Worm (Caenorhabditis elegans) whole organism, L1 larva: ENCODE results near the gene rps-18.

ENCODE experiments used
- C16A3.4 ChIP-seq: fragments of 150-350 bp; optimal IDR thresholded peaks from 2 replicates; lab custom pipeline; 2014; ENCODE audit warnings: missing biosample characterization, missing genetic modification characterization
- C34B4.2 ChIP-seq: sonication (generic microtip); optimal IDR thresholded peaks from 2 replicates; lab custom pipeline; 2017; ENCODE audit warnings: mild to moderate bottlenecking, missing genetic modification characterization, missing compliant biosample characterization
- F16B12.6 ChIP-seq: fragments of 150-350 bp; optimal IDR thresholded peaks from 2 replicates; lab custom pipeline; 2014; ENCODE audit warnings: missing biosample characterization, missing genetic modification characterization
- Y116A8C.19 ChIP-seq: sonication (generic microtip); optimal IDR thresholded peaks from 2 replicates; lab custom pipeline; 2016; ENCODE audit warnings: missing compliant biosample characterization, missing genetic modification characterization, borderline replicate concordance
- aly-2 ChIP-seq: fragments of 150-350 bp; optimal IDR thresholded peaks from 2 replicates; lab custom pipeline; 2014; ENCODE audit warnings: missing biosample characterization, missing genetic modification characterization
- ama-1 ChIP-seq: fragments of 150-350 bp; optimal IDR thresholded peaks from 2 replicates; lab custom pipeline; 2014
- ceh-8 ChIP-seq: fragments of 200-800 bp; sonication (Bioruptor generic); optimal IDR thresholded peaks from 2 replicates; lab custom pipeline; 2018; ENCODE audit warnings: mild to moderate bottlenecking, missing genetic modification characterization, moderate library complexity, missing compliant biosample characterization
- ceh-82 ChIP-seq, 3 experiments: fragments of 150-350 bp in 1 of 3; sonication (generic microtip) in 2 of 3; optimal IDR thresholded peaks; 2 replicates each; lab custom pipeline; 2014 to 2017; ENCODE audit warnings: missing biosample characterization in 3 of 3, missing genetic modification characterization in 3 of 3
- ces-1 ChIP-seq: fragments of 150-350 bp; optimal IDR thresholded peaks from 2 replicates; lab custom pipeline; 2014; ENCODE audit warnings: missing biosample characterization, missing genetic modification reagents, missing genetic modification characterization
- dpl-1 ChIP-seq, 3 experiments: fragments of 150-350 bp in 2 of 3; sonication (generic microtip) in 1 of 3; optimal IDR thresholded peaks; 2 replicates each; lab custom pipeline; 2014 to 2017; ENCODE audit warnings: missing biosample characterization in 3 of 3, missing genetic modification characterization in 3 of 3, missing genetic modification reagents in 3 of 3
- dsc-1 ChIP-seq: sonication (generic microtip); optimal IDR thresholded peaks from 2 replicates; lab custom pipeline; 2016; ENCODE audit warnings: mild to moderate bottlenecking, missing genetic modification characterization, missing compliant biosample characterization
- efl-1 ChIP-seq, 4 experiments: fragments of 150-350 bp; optimal IDR thresholded peaks in 3 of 4; peaks in 1 of 4; 1 replicate in 1 of 4; 2 replicates in 3 of 4; lab custom pipeline; 2014; ENCODE audit warnings: missing biosample characterization in 2 of 4, missing genetic modification characterization in 2 of 4, missing genetic modification reagents in 2 of 4
- ets-5 ChIP-seq: fragments of 200-800 bp; sonication (Bioruptor generic); IDR thresholded peaks from 2 replicates; pipeline ENCODE4 v1.3.6; 2022; ENCODE audit warnings: missing genetic modification characterization, missing compliant biosample characterization
- fkh-10 ChIP-seq: sonication (generic microtip); optimal IDR thresholded peaks from 2 replicates; lab custom pipeline; 2017; ENCODE audit warnings: missing biosample characterization, missing genetic modification reagents, missing genetic modification characterization
- fos-1 ChIP-seq: fragments of 150-350 bp; optimal IDR thresholded peaks from 2 replicates; lab custom pipeline; 2014; ENCODE audit warnings: missing biosample characterization, missing genetic modification characterization
- grh-1 ChIP-seq: fragments of 200-800 bp; sonication (Bioruptor generic); IDR thresholded peaks from 2 replicates; pipeline ENCODE4 v1.3.6; 2022; ENCODE audit warnings: missing genetic modification reagents, missing genetic modification characterization, missing compliant biosample characterization
- hlh-4 ChIP-seq: sonication (generic microtip); optimal IDR thresholded peaks from 2 replicates; lab custom pipeline; 2016; ENCODE audit warnings: mild to moderate bottlenecking, missing genetic modification characterization, missing compliant biosample characterization
- hpl-2 ChIP-seq: fragments of 150-350 bp; optimal IDR thresholded peaks from 2 replicates; lab custom pipeline; 2014; ENCODE audit warnings: missing biosample characterization, missing genetic modification reagents, missing genetic modification characterization
- irx-1 ChIP-seq: sonication (generic microtip); optimal IDR thresholded peaks from 2 replicates; lab custom pipeline; 2016; ENCODE audit warnings: missing genetic modification characterization, missing compliant biosample characterization
- isw-1 ChIP-seq: fragments of 200-800 bp; sonication (Bioruptor generic); IDR thresholded peaks from 2 replicates; pipeline ENCODE4 v1.3.6; 2022; ENCODE audit warnings: missing genetic modification characterization, missing compliant biosample characterization
- jun-1 ChIP-seq: fragments of 150-350 bp; optimal IDR thresholded peaks from 2 replicates; lab custom pipeline; 2014; ENCODE audit warnings: missing biosample characterization, missing genetic modification reagents, missing genetic modification characterization
- lin-14 ChIP-seq: fragments of 200-800 bp; sonication (Bioruptor generic); optimal IDR thresholded peaks from 2 replicates; lab custom pipeline; 2018; ENCODE audit warnings: mild to moderate bottlenecking, missing genetic modification characterization, moderate library complexity, missing compliant biosample characterization
- lin-35 ChIP-seq, 2 experiments: fragments of 150-350 bp; optimal IDR thresholded peaks; 2 replicates each; lab custom pipeline; 2014; ENCODE audit warnings: missing biosample characterization in 2 of 2, missing genetic modification characterization in 2 of 2, missing genetic modification reagents in 2 of 2
- lin-39 ChIP-seq: fragments of 150-350 bp; optimal IDR thresholded peaks from 2 replicates; lab custom pipeline; 2014; ENCODE audit warnings: missing biosample characterization, missing genetic modification reagents, missing genetic modification characterization
- mef-2 ChIP-seq: fragments of 150-350 bp; optimal IDR thresholded peaks from 2 replicates; lab custom pipeline; 2014; ENCODE audit warnings: missing biosample characterization, missing genetic modification characterization
- nhr-11 ChIP-seq: fragments of 150-350 bp; optimal IDR thresholded peaks from 2 replicates; lab custom pipeline; 2014; ENCODE audit warnings: missing biosample characterization, missing genetic modification characterization
- nhr-20 ChIP-seq: sonication (generic microtip); optimal IDR thresholded peaks from 2 replicates; lab custom pipeline; 2016; ENCODE audit warnings: mild to moderate bottlenecking, missing genetic modification characterization, missing compliant biosample characterization
- nhr-237 ChIP-seq: fragments of 150-350 bp; optimal IDR thresholded peaks from 2 replicates; lab custom pipeline; 2014; ENCODE audit warnings: missing biosample characterization, missing genetic modification characterization
- nhr-28 ChIP-seq: fragments of 150-350 bp; optimal IDR thresholded peaks from 2 replicates; lab custom pipeline; 2014; ENCODE audit warnings: missing biosample characterization, missing genetic modification characterization
- nhr-71 ChIP-seq: sonication (generic microtip); optimal IDR thresholded peaks from 2 replicates; lab custom pipeline; 2016; ENCODE audit warnings: mild to moderate bottlenecking, missing genetic modification characterization, moderate library complexity, missing compliant biosample characterization
- nhr-76 ChIP-seq: sonication (generic microtip); optimal IDR thresholded peaks from 2 replicates; lab custom pipeline; 2017; ENCODE audit warnings: missing biosample characterization, missing genetic modification characterization
- nhr-90 ChIP-seq: sonication (generic microtip); optimal IDR thresholded peaks from 2 replicates; lab custom pipeline; 2016; ENCODE audit warnings: mild to moderate bottlenecking, missing genetic modification characterization, missing compliant biosample characterization; ENCODE audit not compliant: poor library complexity
- pax-3 ChIP-seq: fragments of 200-800 bp; sonication (Bioruptor generic); optimal IDR thresholded peaks from 2 replicates; lab custom pipeline; 2018; ENCODE audit warnings: mild to moderate bottlenecking, missing genetic modification characterization, moderate library complexity, missing compliant biosample characterization
- pqm-1 ChIP-seq: sonication (generic microtip); optimal IDR thresholded peaks from 3 replicates; lab custom pipeline; 2017; ENCODE audit warnings: missing biosample characterization, missing genetic modification characterization
- rnt-1 ChIP-seq: sonication (generic microtip); optimal IDR thresholded peaks from 2 replicates; lab custom pipeline; 2016; ENCODE audit warnings: mild to moderate bottlenecking, missing genetic modification characterization, moderate library complexity, missing compliant biosample characterization
- skn-1 ChIP-seq: fragments of 150-350 bp; optimal IDR thresholded peaks from 2 replicates; lab custom pipeline; 2014; ENCODE audit warnings: missing biosample characterization, missing genetic modification characterization
- snpc-4 ChIP-seq: fragments of 150-350 bp; optimal IDR thresholded peaks from 2 replicates; lab custom pipeline; 2014; ENCODE audit warnings: missing biosample characterization, missing genetic modification characterization
- snu-23 ChIP-seq: sonication (generic microtip); optimal IDR thresholded peaks from 2 replicates; lab custom pipeline; 2016; ENCODE audit warnings: missing genetic modification characterization, missing compliant biosample characterization
- sptf-1 ChIP-seq: fragments of 150-350 bp; optimal IDR thresholded peaks from 2 replicates; lab custom pipeline; 2014; ENCODE audit warnings: missing biosample characterization, missing genetic modification characterization
- swsn-7 ChIP-seq: sonication (generic microtip); optimal IDR thresholded peaks from 2 replicates; lab custom pipeline; 2016; ENCODE audit warnings: missing genetic modification characterization, missing compliant biosample characterization
- tlp-1 ChIP-seq: fragments of 150-350 bp; optimal IDR thresholded peaks from 2 replicates; lab custom pipeline; 2014; ENCODE audit warnings: missing biosample characterization, missing genetic modification characterization
- unc-130 ChIP-seq: fragments of 150-350 bp; optimal IDR thresholded peaks from 2 replicates; lab custom pipeline; 2017; ENCODE audit warnings: missing biosample characterization, missing genetic modification characterization, inconsistent platforms
- unc-30 ChIP-seq: sonication (generic microtip); optimal IDR thresholded peaks from 2 replicates; lab custom pipeline; 2017; ENCODE audit warnings: missing biosample characterization, missing genetic modification characterization
- unc-62 ChIP-seq: fragments of 150-350 bp; optimal IDR thresholded peaks from 2 replicates; lab custom pipeline; 2014; ENCODE audit warnings: missing biosample characterization, missing genetic modification reagents, missing genetic modification characterization
- unc-86 ChIP-seq: sonication (generic microtip); optimal IDR thresholded peaks from 2 replicates; lab custom pipeline; 2016; ENCODE audit warnings: missing genetic modification characterization, missing compliant biosample characterization
- unc-98 ChIP-seq: fragments of 200-800 bp; sonication (Bioruptor generic); IDR thresholded peaks from 2 replicates; pipeline ENCODE4 v1.3.6; 2022; ENCODE audit warnings: missing genetic modification characterization, missing compliant biosample characterization
- xbp-1 ChIP-seq: sonication (generic microtip); optimal IDR thresholded peaks from 2 replicates; lab custom pipeline; 2016; ENCODE audit warnings: missing genetic modification characterization, missing compliant biosample characterization
- ztf-11 ChIP-seq, 2 experiments: sonication (generic microtip); optimal IDR thresholded peaks; 2 replicates each; lab custom pipeline; 2016 to 2017; ENCODE audit warnings: missing genetic modification characterization in 2 of 2, missing biosample characterization in 1 of 2, missing compliant biosample characterization in 1 of 2

rps-18 gene

DNA sequence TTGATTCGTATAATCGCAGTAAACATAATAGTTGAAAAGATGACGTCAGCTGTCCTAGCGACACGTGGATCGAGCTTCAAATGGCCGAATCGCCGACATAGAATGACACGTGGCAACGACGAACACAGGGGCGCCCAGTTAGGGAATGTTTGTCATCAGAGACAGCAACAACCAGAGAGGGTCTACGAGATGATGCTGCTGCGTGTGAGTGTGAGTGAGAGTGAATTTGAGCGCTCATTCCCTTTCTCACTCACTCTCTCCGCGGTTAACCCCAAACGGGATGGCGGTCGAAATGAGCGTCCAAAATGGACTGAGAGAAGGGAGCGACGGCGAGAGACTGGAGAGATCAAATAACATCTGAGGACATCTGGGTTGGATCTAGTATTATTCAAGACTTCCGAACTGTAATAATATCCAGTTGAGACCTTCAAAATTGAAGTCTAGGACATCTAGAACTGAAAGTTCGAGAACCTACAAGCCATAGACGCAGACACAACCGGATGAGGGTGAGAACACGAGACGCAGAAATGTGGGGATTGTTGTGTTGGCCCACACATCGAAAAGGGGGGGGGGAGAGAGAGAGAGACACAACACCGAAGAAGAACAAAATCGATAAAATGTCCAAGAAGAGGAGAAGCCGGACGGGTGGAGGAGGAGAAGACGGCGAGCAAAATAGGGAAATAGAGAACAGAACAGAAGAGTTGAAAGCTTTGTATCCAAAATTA is 31.4 kb upstream of the rps-18 start (continued):
- peak in 1 of 2 experiments; percentile 9 for TF ChIP-seq ztf-11 (tag; optimal IDR thresholded peaks at IDR 0.05; lab: Kevin White, UChicago)

DNA sequence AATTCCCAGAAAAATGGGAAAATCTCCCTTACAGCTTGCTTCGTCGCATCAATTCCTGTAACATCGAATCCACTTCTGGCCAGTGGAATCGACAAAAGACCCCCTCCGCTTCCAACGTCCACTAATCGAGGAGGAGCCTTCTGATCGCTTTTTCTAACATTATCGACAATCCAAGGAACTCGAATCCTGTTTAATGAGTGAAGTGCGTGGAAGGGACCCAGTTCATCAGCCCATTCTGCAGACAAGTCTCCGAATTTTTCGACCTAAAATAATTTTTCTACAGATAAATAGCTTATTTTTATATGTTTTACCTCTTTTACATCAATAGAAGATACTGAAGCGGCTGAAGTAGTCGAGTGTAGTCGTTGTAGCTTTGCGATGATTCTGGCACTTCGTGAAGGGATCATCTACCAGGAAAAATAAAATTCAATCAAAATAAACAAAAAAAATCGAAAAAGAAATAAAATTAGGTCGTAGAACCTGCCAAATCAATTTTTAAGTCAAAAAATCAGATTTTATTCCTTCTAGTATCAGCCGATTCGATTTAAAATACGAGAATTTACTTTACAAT is 29.5 kb upstream of the rps-18 start, which contains the start of gene coq-3:
TSS of gene coq-3 (minus strand) at position 407 of the 571 bp plus-strand sequence.
- TF ChIP-seq sptf-1 (tag; lab: Kevin White, UChicago) (no peak), unc-30 (tag; lab: Kevin White, UChicago) (no peak), snu-23 (GFP tag; lab: Kevin White, UChicago) (no peak), irx-1 (tag; lab: Kevin White, UChicago) (no peak), dpl-1 (GFP tag; optimal IDR thresholded peaks at IDR 0.05; lab: Kevin White, UChicago) (no peak), hlh-4 (tag; lab: Kevin White, UChicago) (no peak), ceh-8 (GFP tag; lab: Kevin White, UChicago) (no peak), ama-1 (lab: Kevin White, UChicago) (peak; percentile 27), nhr-28 (tag; lab: Kevin White, UChicago) (no peak), nhr-90 (peak; percentile 10)
- TF ChIP-seq, all 84 proteins: peak for 2

DNA sequence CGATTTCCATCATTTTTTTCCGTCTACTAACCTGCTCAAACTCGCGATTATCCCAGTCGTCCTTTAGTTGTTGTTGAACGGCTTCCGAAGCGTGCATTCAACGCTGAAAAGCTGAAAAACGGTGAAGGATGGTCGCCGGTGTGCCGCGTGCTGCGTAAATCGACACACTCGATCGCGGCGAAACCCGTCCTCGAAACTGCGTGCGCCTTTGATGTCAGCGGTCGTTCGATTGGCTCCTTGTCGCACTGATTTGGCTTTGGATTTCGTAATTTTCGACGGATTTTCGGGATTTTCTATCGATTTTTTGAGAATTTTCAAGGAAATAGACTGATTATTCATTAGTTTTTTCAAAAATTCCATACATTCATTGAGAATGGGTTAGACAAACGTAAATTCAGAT is 28.1 kb upstream of the rps-18 start, which contains the start of the genes Y57G11C.1147 and nuo-3:
TSS of gene Y57G11C.1147 (minus strand) at position 161 of the 400 bp plus-strand sequence.
TSS of gene nuo-3 (minus strand) at position 191 of the 400 bp plus-strand sequence.
- TF ChIP-seq mef-2, result no peak
- no peak for TF ChIP-seq unc-130
- no peak for TF ChIP-seq lin-14 (GFP tag; lab: Kevin White, UChicago)
- no peak for TF ChIP-seq C16A3.4 (tag; lab: Kevin White, UChicago)
- no peak for TF ChIP-seq fkh-10
- TF ChIP-seq lin-35 (GFP tag; optimal IDR thresholded peaks at IDR 0.05; lab: Kevin White, UChicago), result peak; percentile 38 to 60
- TF ChIP-seq nhr-71 (tag; lab: Kevin White, UChicago), result no peak
- no peak for TF ChIP-seq hpl-2 (GFP tag; lab: Kevin White, UChicago)
- no peak for TF ChIP-seq grh-1 (GFP tag; lab: Robert Waterston, UW)
- no peak for TF ChIP-seq unc-62 (GFP tag; lab: Kevin White, UChicago)
- TF ChIP-seq skn-1 (tag; lab: Kevin White, UChicago), result peak; percentile 62
- no peak for TF ChIP-seq isw-1
- TF ChIP-seq unc-98, result no peak
- no peak for TF ChIP-seq tlp-1 (tag; lab: Kevin White, UChicago)
- TF ChIP-seq ama-1 (lab: Kevin White, UChicago), result no peak
- TF ChIP-seq nhr-11 (tag; lab: Kevin White, UChicago), result no peak
- no peak for TF ChIP-seq lin-39 (tag; lab: Kevin White, UChicago)
- no peak for TF ChIP-seq ceh-8 (GFP tag; lab: Kevin White, UChicago)
- peak; percentile 27 to 50 for TF ChIP-seq efl-1 (optimal IDR thresholded peaks at IDR 0.05; lab: Kevin White, UChicago)
- peak; percentile 19 to 89 for TF ChIP-seq efl-1 (GFP tag; optimal IDR thresholded peaks at IDR 0.05 in 1 of 2; lab: Kevin White, UChicago)
- no peak for TF ChIP-seq hlh-4 (tag; lab: Kevin White, UChicago)
- no peak for TF ChIP-seq fos-1 (tag; lab: Kevin White, UChicago)
- TF ChIP-seq nhr-20 (tag; lab: Kevin White, UChicago), result no peak
- TF ChIP-seq C34B4.2, result no peak
- TF ChIP-seq F16B12.6, result no peak
- no peak for TF ChIP-seq nhr-237 (tag; lab: Kevin White, UChicago)
- TF ChIP-seq swsn-7 (tag; lab: Kevin White, UChicago), result no peak
- TF ChIP-seq Y116A8C.19 (tag; lab: Kevin White, UChicago), result no peak
- no peak for TF ChIP-seq pax-3
- no peak for TF ChIP-seq xbp-1
- no peak for TF ChIP-seq rnt-1 (tag; lab: Kevin White, UChicago)
- TF ChIP-seq jun-1 (tag; lab: Kevin White, UChicago), result no peak
- peak in 1 of 3 experiments; percentile 49 for TF ChIP-seq ceh-82 (tag; optimal IDR thresholded peaks at IDR 0.05; lab: Kevin White, UChicago)
- no peak for TF ChIP-seq aly-2 (tag; lab: Kevin White, UChicago)
- no peak for TF ChIP-seq ces-1
- TF ChIP-seq dsc-1 (tag; lab: Kevin White, UChicago), result no peak
- TF ChIP-seq snpc-4 (tag; lab: Kevin White, UChicago), result no peak
- no peak for TF ChIP-seq pqm-1 (tag; lab: Kevin White, UChicago)
- no peak for TF ChIP-seq unc-86 (tag; lab: Kevin White, UChicago)
- TF ChIP-seq nhr-76 (tag; lab: Kevin White, UChicago), result no peak
- TF ChIP-seq ets-5 (GFP tag; lab: Robert Waterston, UW), result no peak
